Worm (Caenorhabditis elegans): ENCODE measurements around the gene rnf-113.
"Not testable (repeated sequence)": the region's sequence is repeated elsewhere in the genome, so short reads cannot be mapped to it uniquely, and the experiment has no call there.

The rnf-113 gene

DNA sequence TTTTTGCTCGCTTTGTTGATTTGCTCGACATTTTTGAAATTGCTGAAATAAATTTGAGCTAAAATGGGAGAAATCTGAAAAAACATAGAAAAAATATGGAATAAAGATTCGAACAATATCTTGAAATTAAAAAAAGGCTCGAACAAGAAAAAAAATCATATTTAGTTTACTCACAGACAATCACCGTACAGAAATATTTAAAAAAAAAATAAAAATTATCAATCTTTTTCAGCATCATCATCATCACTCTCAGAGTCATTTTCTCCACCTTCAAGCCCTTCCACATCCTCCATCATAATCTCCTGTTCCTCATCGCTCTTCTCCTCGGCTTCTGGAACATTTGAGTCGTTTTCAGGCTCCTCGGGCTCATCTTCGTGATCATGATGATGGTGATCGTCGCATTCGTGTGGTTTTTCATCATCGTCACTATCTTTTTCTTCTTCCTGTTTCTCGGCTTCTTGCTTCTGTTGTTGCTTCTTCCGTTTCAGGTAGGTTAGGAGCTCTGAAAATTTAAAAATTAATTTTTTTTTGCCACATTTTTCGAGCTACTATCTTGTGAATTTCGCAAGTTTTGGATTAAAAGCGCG, 1.9 kb downstream of the rnf-113 start, which contains the start of gene hpl-2:
TSS of gene hpl-2 (minus strand) at position 51 of the 587 bp plus-strand sequence.
- TF ChIP-seq dao-5 (tag; optimal IDR thresholded peaks at IDR 0.05) (no peak), him-1 (tag; optimal IDR thresholded peaks at IDR 0.05) (no peak), W03F9.2 (tag; optimal IDR thresholded peaks at IDR 0.05) (no peak)

DNA sequence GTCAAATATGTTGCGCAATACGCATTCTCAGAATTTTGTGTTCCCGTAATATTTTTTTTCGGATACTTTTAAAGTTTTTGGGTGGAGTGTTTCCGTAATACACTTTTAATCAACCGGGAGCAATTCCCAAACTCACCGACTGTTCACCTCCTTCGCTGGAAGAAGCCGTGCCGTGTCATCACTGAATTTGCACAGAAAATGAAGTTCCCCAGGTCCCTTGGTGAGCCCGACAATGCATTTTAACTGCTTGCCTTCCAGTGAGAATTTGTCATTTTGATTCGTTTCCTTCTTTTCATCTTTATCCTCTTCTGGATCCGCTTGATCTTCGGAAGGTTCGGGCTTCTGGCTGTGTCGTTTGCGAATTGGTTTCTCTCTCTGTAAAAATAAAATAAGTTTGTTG, 3.1 kb downstream of the rnf-113 start:
- no peak for TF ChIP-seq dao-5 (tag; optimal IDR thresholded peaks at IDR 0.05)
- no peak for TF ChIP-seq him-1 (tag; optimal IDR thresholded peaks at IDR 0.05)
- TF ChIP-seq W03F9.2 (tag; optimal IDR thresholded peaks at IDR 0.05): no peak

DNA sequence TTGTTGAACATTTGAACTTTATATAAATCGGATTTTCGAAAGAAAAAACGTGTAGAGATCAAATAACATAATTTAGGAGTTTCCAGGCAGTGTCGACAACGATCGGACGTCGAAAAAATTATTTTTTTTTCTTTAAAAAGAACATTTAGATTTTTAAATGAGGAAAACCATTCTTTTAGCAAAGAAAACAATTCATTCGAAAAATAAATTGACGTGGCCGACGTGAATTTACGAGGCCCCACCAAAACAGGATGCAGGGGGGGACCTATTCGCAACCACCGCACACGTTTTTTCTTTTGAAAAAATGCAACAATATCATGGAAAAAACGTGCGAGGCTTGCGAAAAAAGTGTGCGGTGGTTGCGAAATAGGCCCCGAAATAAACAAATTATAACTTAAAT, 7.4 kb downstream of the rnf-113 start, which contains the start of gene enu-3.6:
TSS of gene enu-3.6 (plus strand) at position 392 of the 400 bp plus-strand sequence.
- not testable (repeated sequence) for TF ChIP-seq dao-5, W03F9.2, him-1 (tag; optimal IDR thresholded peaks at IDR 0.05)

DNA sequence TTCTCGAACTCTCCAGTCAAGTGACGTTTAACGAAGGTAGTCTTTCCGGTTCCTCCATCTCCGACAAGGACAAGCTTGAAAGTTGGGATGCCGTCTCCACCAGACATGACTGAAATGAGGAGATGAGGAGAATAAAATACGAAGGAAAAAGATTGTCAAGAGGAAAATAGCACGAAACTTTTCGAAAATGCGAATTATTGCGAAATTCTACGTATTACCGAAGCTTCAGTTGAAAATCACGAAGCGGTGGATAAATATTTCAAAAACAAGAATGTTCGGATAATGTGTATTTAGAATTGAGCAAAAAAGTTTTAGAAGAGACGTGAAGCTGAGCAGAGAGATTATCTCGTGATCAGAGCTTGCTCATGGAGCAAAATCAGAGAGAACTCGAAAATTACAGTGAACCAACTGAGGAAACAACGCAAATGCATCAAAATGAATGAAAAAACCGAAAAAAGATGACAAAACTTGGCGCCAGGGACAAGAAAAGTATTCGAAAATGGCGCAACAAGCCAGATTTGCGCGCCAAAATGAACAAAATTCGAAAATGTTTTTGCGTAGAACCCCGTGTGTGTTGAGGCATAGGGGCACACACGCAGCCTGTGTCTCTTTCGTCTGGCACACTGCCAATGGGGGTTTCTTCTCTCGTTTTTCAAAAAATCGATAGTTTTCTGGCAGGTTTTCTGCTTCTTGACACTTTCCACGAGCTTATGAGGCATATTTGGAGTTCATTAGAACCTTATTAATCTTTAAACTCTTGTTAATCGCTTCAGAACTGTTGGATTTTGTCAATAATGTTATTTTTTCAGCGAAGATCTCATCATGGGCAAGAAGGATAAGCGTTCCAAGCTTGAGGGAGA, 9.6 kb downstream of the rnf-113 start, which contains the start of the genes ran-1 and dkc-1:
TSS of gene ran-1 (minus strand) at position 109 of the 860 bp plus-strand sequence.
TSS of gene dkc-1 (plus strand) at position 810 of the 860 bp plus-strand sequence.
- TF ChIP-seq dao-5 (tag; optimal IDR thresholded peaks at IDR 0.05) (no peak), him-1 (tag; optimal IDR thresholded peaks at IDR 0.05) (no peak), W03F9.2 (tag; optimal IDR thresholded peaks at IDR 0.05) (peak; percentile 87)

DNA sequence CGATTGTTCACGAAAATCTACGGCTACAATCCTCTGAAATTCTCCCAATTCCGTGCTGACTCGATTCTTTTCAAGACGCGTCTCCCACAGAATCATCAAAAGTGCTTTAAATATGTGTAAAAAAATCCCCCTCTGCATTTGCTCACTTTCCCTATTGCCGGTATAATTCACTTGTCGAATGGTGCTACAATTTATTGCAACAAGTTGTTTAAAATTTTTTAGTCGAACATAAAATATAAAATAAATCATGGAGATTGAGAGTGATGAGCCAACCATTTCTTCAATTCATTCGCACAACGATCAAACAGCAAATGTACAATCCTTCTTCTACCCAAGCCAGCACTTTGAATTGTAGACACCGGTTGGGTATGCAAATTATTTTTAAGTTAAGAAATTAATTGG, 11.0 kb downstream of the rnf-113 start:
- TF ChIP-seq him-1 (tag; optimal IDR thresholded peaks at IDR 0.05) (no peak), dao-5 (tag; optimal IDR thresholded peaks at IDR 0.05) (peak; percentile 41), W03F9.2 (tag; optimal IDR thresholded peaks at IDR 0.05) (no peak)

DNA sequence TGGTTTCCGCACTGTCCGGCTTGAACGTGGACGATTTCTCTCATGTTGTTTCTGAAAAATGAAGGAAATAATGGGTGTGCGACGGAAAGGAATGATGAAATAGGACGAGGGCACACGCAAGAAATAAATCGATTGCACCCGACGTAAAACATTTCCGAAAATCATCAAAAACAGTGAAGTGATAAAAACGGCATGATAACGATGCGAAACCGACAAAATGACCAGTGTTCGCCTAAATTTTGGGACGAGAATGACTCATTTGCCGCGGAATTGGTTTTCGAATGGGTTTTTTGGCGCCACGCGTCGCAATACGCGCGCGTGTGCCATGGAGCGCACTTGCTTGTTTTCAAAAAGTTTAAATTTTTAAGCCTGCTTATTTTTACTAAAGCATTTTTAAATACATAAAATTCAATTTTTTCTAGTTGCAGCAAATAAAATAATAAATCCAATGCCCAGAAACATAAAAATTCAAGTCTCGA, 15.0 kb downstream of the rnf-113 start, which contains the start of the genes tbb-1 and rib-2:
TSS of gene tbb-1 (minus strand) at position 51 of the 479 bp plus-strand sequence.
TSS of gene rib-2 (plus strand) at position 429 of the 479 bp plus-strand sequence.
- TF ChIP-seq him-1 (tag; optimal IDR thresholded peaks at IDR 0.05) (no peak), dao-5 (tag; optimal IDR thresholded peaks at IDR 0.05) (no peak), W03F9.2 (tag; optimal IDR thresholded peaks at IDR 0.05) (peak; percentile 91)

DNA sequence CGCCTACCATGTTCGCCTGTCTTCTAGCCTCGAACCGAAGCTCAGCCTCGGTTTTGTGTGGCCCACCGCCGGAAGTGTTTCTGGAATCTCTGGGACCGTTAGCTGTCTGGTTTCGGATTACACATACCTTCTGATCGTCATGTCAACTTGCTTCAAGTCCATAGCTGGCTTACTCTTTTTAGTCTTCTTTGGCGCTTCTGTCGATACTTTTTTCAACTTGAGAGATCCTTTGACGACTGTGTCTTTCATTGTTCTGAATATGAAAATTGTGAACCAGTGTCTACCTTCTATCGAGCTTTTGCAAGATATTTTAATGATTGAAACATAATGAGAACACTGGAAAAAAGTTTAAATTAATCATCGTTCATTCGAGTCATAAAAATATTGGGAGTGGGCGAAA, 16.9 kb downstream of the rnf-113 start, which contains the start of gene K01G5.8:
TSS of gene K01G5.8 (minus strand) at position 255 of the 400 bp plus-strand sequence.
- no peak for TF ChIP-seq dao-5 (tag; optimal IDR thresholded peaks at IDR 0.05)
- TF ChIP-seq him-1 (tag; optimal IDR thresholded peaks at IDR 0.05): no peak
- no peak for TF ChIP-seq W03F9.2 (tag; optimal IDR thresholded peaks at IDR 0.05)

DNA sequence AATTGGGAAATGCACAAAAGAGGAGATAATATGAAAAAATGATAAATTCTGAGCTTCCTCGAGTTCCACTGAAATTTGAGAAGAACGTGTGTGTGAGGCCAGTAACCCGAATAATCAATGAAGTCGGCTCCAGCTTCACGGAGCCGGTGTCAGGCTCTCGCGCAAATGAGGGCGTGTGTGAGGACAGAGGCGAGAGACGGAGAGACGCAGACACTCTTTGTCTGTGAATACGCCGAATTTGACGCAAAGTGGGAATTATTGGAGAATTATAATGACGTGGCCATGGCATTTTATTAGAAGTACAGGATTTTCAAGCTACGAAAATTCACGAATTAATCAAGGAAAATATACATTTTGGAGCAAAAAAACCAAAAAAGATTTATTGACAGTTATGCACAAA, 17.5 kb downstream of the rnf-113 start:
- TF ChIP-seq him-1 (tag; optimal IDR thresholded peaks at IDR 0.05): no peak
- peak; percentile 19 for TF ChIP-seq W03F9.2 (tag; optimal IDR thresholded peaks at IDR 0.05)
- no peak for TF ChIP-seq dao-5 (tag; optimal IDR thresholded peaks at IDR 0.05)

DNA sequence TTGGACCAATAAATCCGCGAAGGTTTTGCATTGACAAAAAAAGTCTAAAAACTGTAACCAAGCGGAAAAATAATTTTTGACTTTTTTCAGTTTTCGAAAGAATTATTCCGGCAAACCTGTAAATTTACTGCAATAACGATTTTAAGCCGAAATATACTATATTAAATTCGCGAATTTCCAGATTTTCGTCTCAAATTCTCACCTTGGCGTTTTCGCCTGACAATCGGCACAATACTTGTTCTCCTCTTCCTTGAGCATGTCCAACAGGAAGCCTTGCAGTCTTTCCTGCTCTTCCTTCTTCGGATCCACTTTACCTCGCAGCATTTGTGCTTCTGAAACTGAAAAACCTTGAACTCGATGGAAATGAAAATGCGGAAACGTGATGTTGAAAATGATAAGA, 18.0 kb downstream of the rnf-113 start, which contains the start of gene smap-1:
TSS of gene smap-1 (minus strand) at position 338 of the 400 bp plus-strand sequence.
- TF ChIP-seq W03F9.2 (tag; optimal IDR thresholded peaks at IDR 0.05) (no peak), dao-5 (tag; optimal IDR thresholded peaks at IDR 0.05) (no peak), him-1 (tag; optimal IDR thresholded peaks at IDR 0.05) (no peak)

DNA sequence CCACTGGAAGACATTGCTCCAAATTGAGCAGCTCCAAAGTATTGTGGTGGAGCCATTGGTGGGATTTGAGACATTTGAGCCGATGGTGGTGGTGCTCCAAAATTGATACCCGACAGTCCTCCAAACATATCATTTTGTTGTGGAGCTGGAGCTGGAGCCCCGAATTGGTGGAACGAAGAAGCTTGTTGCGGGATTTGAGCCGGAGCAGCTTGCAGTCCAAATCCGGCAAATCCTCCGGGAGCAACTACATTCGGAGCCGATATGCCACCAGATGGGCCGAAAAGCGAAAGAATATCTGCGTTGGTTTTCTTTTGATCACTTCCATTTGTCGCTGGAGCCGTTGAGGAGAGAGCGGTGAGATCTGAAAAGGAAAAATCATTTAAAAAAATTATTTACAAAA, 19.4 kb downstream of the rnf-113 start:
- TF ChIP-seq dao-5 (tag; optimal IDR thresholded peaks at IDR 0.05): no peak
- TF ChIP-seq him-1 (tag; optimal IDR thresholded peaks at IDR 0.05): no peak
- TF ChIP-seq W03F9.2 (tag; optimal IDR thresholded peaks at IDR 0.05): no peak

DNA sequence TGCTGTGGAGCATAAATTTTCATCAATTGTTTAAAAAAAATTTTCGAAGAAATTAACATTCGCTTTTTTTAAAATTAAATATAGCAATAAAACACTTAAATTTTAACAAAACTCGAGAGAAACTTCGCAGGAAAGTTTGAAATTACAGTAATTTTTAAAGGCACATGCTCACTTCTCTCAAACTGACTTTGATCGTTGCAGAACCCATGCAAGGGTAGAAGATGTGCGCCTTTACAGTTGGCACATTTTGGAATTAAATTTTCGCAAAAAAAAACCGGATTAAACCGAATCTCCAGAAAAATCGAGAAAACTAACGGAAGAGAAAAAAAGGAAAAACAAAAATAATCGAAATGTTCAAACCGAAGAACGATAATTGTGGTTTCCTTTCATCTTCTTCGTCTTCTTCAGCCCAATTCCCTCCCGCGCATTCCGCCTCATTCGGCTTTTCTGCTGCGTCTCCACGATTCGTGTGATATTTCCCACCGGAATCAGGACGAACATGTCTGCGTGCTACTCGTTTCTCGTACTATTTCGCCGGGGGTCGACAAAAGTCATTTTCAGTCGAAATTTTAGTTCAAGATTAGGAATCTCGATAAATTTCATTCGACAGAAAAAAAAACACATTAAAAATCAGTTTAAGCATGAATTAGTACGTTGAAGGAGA, 21.0 kb downstream of the rnf-113 start:
- TF ChIP-seq W03F9.2 (tag; optimal IDR thresholded peaks at IDR 0.05) (no peak), him-1 (tag; optimal IDR thresholded peaks at IDR 0.05) (no peak), dao-5 (tag; optimal IDR thresholded peaks at IDR 0.05) (no peak)

DNA sequence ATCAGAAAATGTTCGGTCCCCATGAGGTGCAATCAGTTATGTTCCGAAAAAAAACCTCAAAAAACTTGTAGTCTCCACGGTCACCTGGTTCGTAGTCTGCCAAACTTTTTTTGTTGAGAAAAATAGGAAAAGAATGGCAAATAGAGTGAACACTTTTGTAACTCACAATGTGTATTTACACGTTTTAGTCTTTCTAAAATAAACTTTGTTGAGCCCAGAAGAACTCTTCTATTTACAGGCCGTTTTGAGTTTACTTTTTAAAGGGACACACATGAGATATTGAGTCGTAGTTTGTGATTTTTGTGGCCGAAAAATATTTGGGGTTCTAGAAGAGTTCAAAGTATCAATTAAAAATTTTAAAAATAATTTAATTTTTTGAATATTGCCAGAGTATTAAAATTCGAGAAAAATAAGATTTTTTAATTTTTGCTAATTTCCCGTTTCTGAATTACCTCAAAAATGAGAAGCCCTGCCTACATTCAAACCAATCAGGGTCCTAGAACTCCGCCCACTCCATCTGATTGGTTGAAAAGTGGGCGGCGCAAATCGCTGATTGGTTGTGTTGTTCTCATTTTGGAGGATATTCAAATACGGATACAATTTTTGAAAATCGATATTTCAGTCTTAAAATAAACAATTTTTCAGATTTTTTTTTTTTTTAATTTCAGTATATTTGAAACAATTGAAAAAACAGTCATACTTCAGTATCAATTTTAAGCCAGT, 22.8 kb downstream of the rnf-113 start:
- TF ChIP-seq him-1 (tag; optimal IDR thresholded peaks at IDR 0.05) (no peak), dao-5 (tag; optimal IDR thresholded peaks at IDR 0.05) (no peak)
